Fruit fly (Drosophila melanogaster): ENCODE data around the gene Rev1.

Rev1 gene

DNA sequence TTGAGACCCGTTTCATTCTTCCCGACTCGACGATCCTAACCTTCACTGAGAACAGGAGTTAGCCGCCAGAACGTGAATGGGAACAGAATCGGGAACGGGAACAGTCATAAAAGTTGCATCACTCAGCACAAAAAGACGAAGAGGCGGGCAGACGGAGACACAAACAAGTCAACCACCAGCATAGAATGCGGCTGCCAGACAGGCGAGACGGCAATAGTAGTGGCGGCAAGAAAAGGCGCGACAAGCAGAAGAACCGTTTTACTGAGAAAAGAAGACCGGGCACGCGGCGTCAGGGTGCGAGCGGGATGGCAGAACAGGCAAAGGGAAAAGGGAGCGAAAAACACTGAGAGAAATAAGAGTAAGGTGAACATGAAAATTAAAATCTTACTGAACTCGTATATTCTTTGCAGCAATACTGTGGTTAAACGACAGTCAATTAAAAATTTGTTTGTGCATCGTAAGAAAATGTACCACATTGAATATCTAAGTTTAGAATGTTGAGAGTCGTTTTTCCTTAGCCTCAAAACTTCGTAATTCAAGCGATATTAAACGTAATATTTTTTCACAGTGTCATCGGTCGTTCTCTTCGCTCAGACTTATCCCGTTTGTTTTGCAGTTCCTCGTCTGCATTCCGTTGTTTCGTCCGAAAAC lies 13.7 kb upstream of the Rev1 start (continued):
- TF ChIP-seq Pdp1 (GFP tag; optimal IDR thresholded peaks at IDR 0.05) (peak; percentile 84 to 90), salm (tag; optimal IDR thresholded peaks at IDR 0.05) (peak; percentile 70), schlank (tag; optimal IDR thresholded peaks at IDR 0.05) (peak; percentile 29), Mrtf (GFP tag; IDR thresholded peaks at IDR 0.05) (peak; percentile 71; the same call in 2 of the 3 replicates), fru (optimal IDR thresholded peaks at IDR 0.05) (no peak), knrl (GFP tag; IDR thresholded peaks at IDR 0.05; ENCODE audit: partially characterized antibody) (no peak), Rfx (GFP tag; IDR thresholded peaks at IDR 0.05) (peak; percentile 78), CG5953 (GFP tag; IDR thresholded peaks at IDR 0.05) (peak; percentile 70), Asciz (GFP tag; optimal IDR thresholded peaks at IDR 0.05) (peak; percentile 88), gt (GFP tag; IDR thresholded peaks at IDR 0.05) (no peak), HLH4C (GFP tag; IDR thresholded peaks at IDR 0.05; ENCODE audit: partially characterized antibody) (no peak), CG3407 (GFP tag; optimal IDR thresholded peaks at IDR 0.05) (peak; percentile 79), CG3847 (GFP tag; IDR thresholded peaks at IDR 0.05) (peak; percentile 61), CG4360 (GFP tag; IDR thresholded peaks at IDR 0.05) (peak; percentile 7; the same call in 1 of the 2 replicates), Dip3 (GFP tag; optimal IDR thresholded peaks at IDR 0.05) (peak; percentile 54), Sin3A (optimal IDR thresholded peaks at IDR 0.05) (no peak), CG7786 (GFP tag; optimal IDR thresholded peaks at IDR 0.05) (peak; percentile 82), Hey (tag; optimal IDR thresholded peaks at IDR 0.05) (peak; percentile 51), gem (tag; optimal IDR thresholded peaks at IDR 0.05) (peak; percentile 92), CG30431 (GFP tag; optimal IDR thresholded peaks at IDR 0.05) (peak; percentile 89), CG8478 (optimal IDR thresholded peaks at IDR 0.05) (no peak), zen2 (GFP tag; IDR thresholded peaks at IDR 0.05; ENCODE audit: partially characterized antibody) (no peak), lov (optimal IDR thresholded peaks at IDR 0.05) (no peak), lov (GFP tag; IDR thresholded peaks at IDR 0.05) (no peak; the same call in 2 of the 3 replicates), CG2889 (GFP tag; IDR thresholded peaks at IDR 0.05) (peak; percentile 67; the same call in 2 of the 3 replicates), CG11247 (GFP tag; IDR thresholded peaks at IDR 0.05) (peak; percentile 51; the same call in 1 of the 2 replicates), hbn (GFP tag; IDR thresholded peaks at IDR 0.05; ENCODE audit: partially characterized antibody) (no peak), gsb-n (tag; optimal IDR thresholded peaks at IDR 0.05) (peak; percentile 86), CG18599 (GFP tag; optimal IDR thresholded peaks at IDR 0.05) (peak; percentile 84), gsb (GFP tag; IDR thresholded peaks at IDR 0.05) (peak; percentile 59), CG3065 (GFP tag; optimal IDR thresholded peaks at IDR 0.05) (peak; percentile 66), sna (GFP tag; IDR thresholded peaks at IDR 0.05; ENCODE audit: partially characterized antibody) (no peak), Fer1 (GFP tag; optimal IDR thresholded peaks at IDR 0.05) (peak; percentile 81), CG10959 (GFP tag; IDR thresholded peaks at IDR 0.05) (peak; percentile 80), CG30020 (tag; optimal IDR thresholded peaks at IDR 0.05) (peak; percentile 47), CG15514 (GFP tag; optimal IDR thresholded peaks at IDR 0.05) (peak; percentile 49), CkIIα-i1 (GFP tag; IDR thresholded peaks at IDR 0.05) (no peak), pb (GFP tag; optimal IDR thresholded peaks at IDR 0.05) (peak; percentile 76), CG31365 (tag; optimal IDR thresholded peaks at IDR 0.05) (peak; percentile 7), CG14710 (tag; optimal IDR thresholded peaks at IDR 0.05) (peak; percentile 92), sc (optimal IDR thresholded peaks at IDR 0.05) (no peak), sc (GFP tag; optimal IDR thresholded peaks at IDR 0.05) (peak; percentile 69), Ssrp (tag; optimal IDR thresholded peaks at IDR 0.05) (peak; percentile 83), tup (GFP tag; optimal IDR thresholded peaks at IDR 0.05) (peak; percentile 18), CG4820 (GFP tag; optimal IDR thresholded peaks at IDR 0.05) (peak; percentile 85), fu2 (GFP tag; optimal IDR thresholded peaks at IDR 0.05) (peak; percentile 74), CG10321 (GFP tag; IDR thresholded peaks at IDR 0.05) (peak; percentile 85), TFAM (GFP tag; optimal IDR thresholded peaks at IDR 0.05) (peak; percentile 76), CG31224 (GFP tag; IDR thresholded peaks at IDR 0.05) (peak; percentile 47), nom (GFP tag; optimal IDR thresholded peaks at IDR 0.05) (peak; percentile 86), h (optimal IDR thresholded peaks at IDR 0.05) (no peak)
